Fruit fly (Drosophila melanogaster): ENCODE data around the gene Jon74E.

The Jon74E gene

DNA sequence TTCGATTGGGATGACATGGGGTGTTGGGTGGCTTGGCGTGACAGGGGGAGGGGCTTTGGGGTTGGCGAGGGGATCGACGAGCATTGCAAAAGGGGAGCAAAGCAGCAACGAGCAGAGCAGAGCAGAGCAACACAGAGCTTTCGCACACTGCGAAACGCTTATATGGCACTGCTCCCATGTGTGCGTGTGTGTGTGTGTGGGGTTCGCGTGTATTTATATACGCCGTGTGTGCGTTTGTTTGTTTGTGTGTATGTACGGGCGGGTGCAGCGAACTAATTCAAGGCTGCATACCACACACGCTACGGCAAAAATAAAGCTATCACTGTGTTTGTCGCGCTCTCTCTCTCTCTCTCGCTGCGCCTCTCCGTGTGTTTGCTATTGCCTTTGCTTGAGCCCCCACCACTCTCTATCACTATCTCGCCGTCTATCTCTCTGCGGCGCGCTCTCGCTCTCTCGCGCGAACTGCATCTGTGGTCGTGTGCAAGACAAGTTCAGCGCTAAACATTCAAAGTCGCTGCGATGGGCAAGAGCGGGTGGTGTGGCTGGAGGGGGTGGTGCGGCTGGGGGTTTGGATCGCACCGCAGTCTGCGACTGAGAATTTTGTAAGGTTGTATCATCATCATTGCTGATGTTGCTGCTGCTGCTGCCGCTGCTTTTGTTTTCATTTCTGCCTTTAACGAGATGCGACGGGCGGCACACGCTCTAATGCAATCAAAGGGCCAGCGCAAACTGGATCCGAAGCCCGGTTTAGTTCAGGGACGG is 41.7 kb upstream of the Jon74E start (continued):
- TF ChIP-seq sna (GFP tag; IDR thresholded peaks at IDR 0.05; ENCODE audit: partially characterized antibody) = peak; percentile 58; the same call in 1 of the 2 replicates
- no peak for TF ChIP-seq Aef1 (GFP tag; IDR thresholded peaks at IDR 0.05)
- no peak for TF ChIP-seq CG3726 (GFP tag; IDR thresholded peaks at IDR 0.05)
- TF ChIP-seq CG6689 (GFP tag; IDR thresholded peaks at IDR 0.05) = peak; percentile 40
- 0 out of 2 replicates have a peak, but pooled peaks have one; percentile 17 for TF ChIP-seq NFAT (GFP tag; IDR thresholded peaks at IDR 0.05)
- no peak for TF ChIP-seq amos (GFP tag; IDR thresholded peaks at IDR 0.05; ENCODE audit: partially characterized antibody)
- no peak for TF ChIP-seq CG2712 (tag; optimal IDR thresholded peaks at IDR 0.05)
- TF ChIP-seq bcd (GFP tag; optimal IDR thresholded peaks at IDR 0.05) = no peak
- no peak; the same call in 1 of the 2 replicates for TF ChIP-seq Awh (GFP tag; IDR thresholded peaks at IDR 0.05)
- TF ChIP-seq CG33213 (GFP tag; optimal IDR thresholded peaks at IDR 0.05) = no peak
- no peak for TF ChIP-seq Doc3 (GFP tag; IDR thresholded peaks at IDR 0.05; ENCODE audit: partially characterized antibody)
- TF ChIP-seq zfh1 (GFP tag; IDR thresholded peaks at IDR 0.05) = peak; percentile 45; the same call in 1 of the 3 replicates
- peak; percentile 44 for TF ChIP-seq CG1832 (GFP tag; optimal IDR thresholded peaks at IDR 0.05)
- TF ChIP-seq CG11695 (GFP tag; IDR thresholded peaks at IDR 0.05) = no peak
- TF ChIP-seq Taf1 (GFP tag; IDR thresholded peaks at IDR 0.05) = no peak
- TF ChIP-seq unc-4 (GFP tag; IDR thresholded peaks at IDR 0.05; ENCODE audit: partially characterized antibody) = no peak
- no peak for TF ChIP-seq Hr39 (optimal IDR thresholded peaks at IDR 0.05)
- TF ChIP-seq wor (GFP tag; IDR thresholded peaks at IDR 0.05) = no peak
- 0 out of 3 replicates have a peak, but pooled peaks have one; percentile 21 for TF ChIP-seq CG7963 (GFP tag; IDR thresholded peaks at IDR 0.05; ENCODE audit: partially characterized antibody)
- TF ChIP-seq sens (GFP tag) = peak; percentile 72
- no peak for TF ChIP-seq Sox102F (GFP tag; optimal IDR thresholded peaks at IDR 0.05)
- no peak for TF ChIP-seq CkIIα-i1 (GFP tag; IDR thresholded peaks at IDR 0.05)
- TF ChIP-seq ftz-f1 (GFP tag; optimal IDR thresholded peaks at IDR 0.05) = peak; percentile 81
- TF ChIP-seq CG12219 (GFP tag; optimal IDR thresholded peaks at IDR 0.05) = no peak
- TF ChIP-seq CG1792 (GFP tag; optimal IDR thresholded peaks at IDR 0.05) = no peak
- no peak; the same call in 2 of the 3 replicates for TF ChIP-seq CG2199 (GFP tag; IDR thresholded peaks at IDR 0.05)
- no peak for TF ChIP-seq CG17359 (tag; optimal IDR thresholded peaks at IDR 0.05)
- no peak for TF ChIP-seq CG9215 (GFP tag; IDR thresholded peaks at IDR 0.05)
- peak in 1 of 2 experiments; percentile 47 for TF ChIP-seq Eip74EF (GFP tag; optimal IDR thresholded peaks at IDR 0.05)
- TF ChIP-seq CG7271 (tag; optimal IDR thresholded peaks at IDR 0.05) = no peak
- TF ChIP-seq CG7987 (GFP tag; optimal IDR thresholded peaks at IDR 0.05) = no peak
- TF ChIP-seq Ssrp (tag; optimal IDR thresholded peaks at IDR 0.05) = no peak
- TF ChIP-seq Hsf (GFP tag; optimal IDR thresholded peaks at IDR 0.05) = no peak
- TF ChIP-seq knrl (GFP tag; IDR thresholded peaks at IDR 0.05; ENCODE audit: partially characterized antibody) = 0 out of 3 replicates have a peak, but pooled peaks have one; percentile 6
- TF ChIP-seq CG6791 (GFP tag; IDR thresholded peaks at IDR 0.05; ENCODE audit: partially characterized antibody) = no peak
- no peak for TF ChIP-seq Oaz (GFP tag; IDR thresholded peaks at IDR 0.05)
- no peak for TF ChIP-seq Neu2 (GFP tag; optimal IDR thresholded peaks at IDR 0.05; ENCODE audit: borderline replicate concordance)
- no peak for TF ChIP-seq jumu (GFP tag; optimal IDR thresholded peaks at IDR 0.05)
- TF ChIP-seq CG3847 (GFP tag; IDR thresholded peaks at IDR 0.05) = no peak
- no peak for TF ChIP-seq CG12391 (tag; optimal IDR thresholded peaks at IDR 0.05)
- no peak for TF ChIP-seq ab (GFP tag; optimal IDR thresholded peaks at IDR 0.05)
- no peak for TF ChIP-seq Gsc (GFP tag; IDR thresholded peaks at IDR 0.05)
- TF ChIP-seq Hr78 (GFP tag; optimal IDR thresholded peaks at IDR 0.05) = peak in 1 of 2 experiments; percentile 30
- TF ChIP-seq mirr (GFP tag; optimal IDR thresholded peaks at IDR 0.05) = no peak
- no peak for TF ChIP-seq CG32767 (GFP tag; IDR thresholded peaks at IDR 0.05)
- no peak for TF ChIP-seq ATbp (GFP tag; optimal IDR thresholded peaks at IDR 0.05)
- TF ChIP-seq CTCF (GFP tag; optimal IDR thresholded peaks at IDR 0.05) = no peak
- TF ChIP-seq CG14667 (GFP tag; IDR thresholded peaks at IDR 0.05) = no peak
- no peak for TF ChIP-seq CG13123 (GFP tag; optimal IDR thresholded peaks at IDR 0.05)
- no peak for TF ChIP-seq Lim3 (GFP tag; IDR thresholded peaks at IDR 0.05)
